Fruit fly (Drosophila melanogaster) whole organism, embryonic: ENCODE data around the gene CG10019.
A peak's percentile ranks its signal among the peaks of the same experiment; 100 is the strongest.

Experiments used
- Adf1 ChIP-seq: fragments of 200-800 bp; sonication (Bioruptor generic); IDR thresholded peaks from 2 replicates; pipeline ENCODE4 v1.3.6; 2022; ENCODE audit warnings: missing biosample characterization, missing genetic modification characterization
- CG1024 ChIP-seq: fragments of 200-800 bp; sonication (Bioruptor generic); IDR thresholded peaks from 2 replicates; pipeline ENCODE4 v1.3.6; 2022; ENCODE audit warnings: missing biosample characterization, missing genetic modification characterization
- CG11560 ChIP-seq: fragments of 200-800 bp; sonication (Bioruptor generic); IDR thresholded peaks from 3 replicates; pipeline ENCODE4 v1.3.6; 2022; ENCODE audit warnings: missing biosample characterization, missing genetic modification characterization
- CG12391 ChIP-seq: fragments of 200-800 bp; sonication (Bioruptor generic); optimal IDR thresholded peaks from 3 replicates; lab custom pipeline; 2018; ENCODE audit warnings: missing biosample characterization, mild to moderate bottlenecking, missing genetic modification characterization, moderate library complexity
- CG12744 ChIP-seq: fragments of 200-800 bp; sonication (Bioruptor generic); optimal IDR thresholded peaks from 2 replicates; lab custom pipeline; 2016; ENCODE audit warnings: missing biosample characterization, missing genetic modification characterization
- CG14667 ChIP-seq: fragments of 200-800 bp; sonication (Bioruptor generic); IDR thresholded peaks from 2 replicates; pipeline ENCODE4 v1.3.6; 2022; ENCODE audit warnings: missing biosample characterization, missing genetic modification characterization
- CG14965 ChIP-seq: fragments of 200-800 bp; sonication (Bioruptor generic); optimal IDR thresholded peaks from 2 replicates; lab custom pipeline; 2016; ENCODE audit warnings: missing biosample characterization, missing genetic modification characterization, borderline replicate concordance
- CG16779 ChIP-seq: fragments of 200-800 bp; sonication (Bioruptor generic); IDR thresholded peaks from 2 replicates; pipeline ENCODE4 v1.3.6; 2022; ENCODE audit warnings: missing biosample characterization, missing genetic modification characterization
- CG17361 ChIP-seq: fragments of 200-800 bp; sonication (Bioruptor generic); IDR thresholded peaks from 3 replicates; pipeline ENCODE4 v1.3.6; 2022; ENCODE audit warnings: missing biosample characterization, missing genetic modification characterization
- CG18599 ChIP-seq: fragments of 200-800 bp; sonication (Bioruptor generic); optimal IDR thresholded peaks from 3 replicates; lab custom pipeline; 2017; ENCODE audit warnings: missing biosample characterization, missing genetic modification characterization, mild to moderate bottlenecking, moderate library complexity, missing genetic modification reagents
- CG33557 ChIP-seq: fragments of 200-800 bp; sonication (Bioruptor generic); optimal IDR thresholded peaks from 2 replicates; lab custom pipeline; 2019; ENCODE audit warnings: missing biosample characterization, mild to moderate bottlenecking, missing genetic modification characterization, moderate library complexity
- CG34224 ChIP-seq: fragments of 200-800 bp; sonication (Bioruptor generic); IDR thresholded peaks from 3 replicates; pipeline ENCODE4 v1.3.6; 2022; ENCODE audit warnings: missing biosample characterization, missing genetic modification characterization; ENCODE audit not compliant: partially characterized antibody
- CG3847 ChIP-seq: fragments of 200-800 bp; sonication (Bioruptor generic); IDR thresholded peaks from 2 replicates; pipeline ENCODE4 v1.3.6; 2022; ENCODE audit warnings: missing biosample characterization, missing genetic modification characterization
- CG9437 ChIP-seq: fragments of 200-800 bp; sonication (Bioruptor generic); optimal IDR thresholded peaks from 2 replicates; lab custom pipeline; 2018; ENCODE audit warnings: missing biosample characterization, mild to moderate bottlenecking, missing genetic modification characterization
- CG9797 ChIP-seq: fragments of 200-800 bp; sonication (Bioruptor generic); optimal IDR thresholded peaks from 3 replicates; lab custom pipeline; 2018; ENCODE audit warnings: missing biosample characterization, mild to moderate bottlenecking, missing genetic modification characterization
- CG9876 ChIP-seq: fragments of 200-800 bp; sonication (Bioruptor generic); optimal IDR thresholded peaks from 2 replicates; lab custom pipeline; 2016; ENCODE audit warnings: missing biosample characterization, missing genetic modification characterization
- HLH54F ChIP-seq: fragments of 200-800 bp; sonication (Bioruptor generic); optimal IDR thresholded peaks from 3 replicates; lab custom pipeline; 2016; ENCODE audit warnings: missing biosample characterization, missing genetic modification characterization
- HmgD ChIP-seq: fragments of 200-800 bp; sonication (Bioruptor generic); optimal IDR thresholded peaks from 3 replicates; lab custom pipeline; 2016; ENCODE audit warnings: missing biosample characterization, missing genetic modification characterization
- Jarid2 ChIP-seq: fragments of 200-800 bp; sonication (Bioruptor generic); optimal IDR thresholded peaks from 3 replicates; lab custom pipeline; 2017; ENCODE audit warnings: mild to moderate bottlenecking, missing biosample characterization, missing genetic modification reagents, missing genetic modification characterization
- Kr ChIP-seq: fragments of 200-800 bp; sonication (Bioruptor generic); optimal IDR thresholded peaks from 2 replicates; lab custom pipeline; 2017; ENCODE audit warnings: missing biosample characterization, mild to moderate bottlenecking, missing genetic modification characterization
- Lim3 ChIP-seq: fragments of 200-800 bp; sonication (Bioruptor generic); IDR thresholded peaks from 2 replicates; pipeline ENCODE4 v1.3.6; 2022; ENCODE audit warnings: missing biosample characterization, missing genetic modification characterization
- MESR4 ChIP-seq: fragments of 200-800 bp; sonication (Bioruptor generic); optimal IDR thresholded peaks from 2 replicates; lab custom pipeline; 2018; ENCODE audit warnings: missing biosample characterization, mild to moderate bottlenecking, missing genetic modification characterization, moderate library complexity
- Mes4 ChIP-seq: fragments of 200-800 bp; sonication (Bioruptor generic); optimal IDR thresholded peaks from 2 replicates; lab custom pipeline; 2016; ENCODE audit warnings: missing biosample characterization, missing genetic modification characterization
- Nf-YC ChIP-seq: fragments of 200-800 bp; optimal IDR thresholded peaks from 3 replicates; lab custom pipeline; 2019; ENCODE audit warnings: missing biosample characterization, mild to moderate bottlenecking, missing genetic modification characterization, moderate library complexity
- PHDP ChIP-seq: fragments of 200-800 bp; sonication (Bioruptor generic); optimal IDR thresholded peaks from 3 replicates; lab custom pipeline; 2018; ENCODE audit warnings: missing biosample characterization, mild to moderate bottlenecking, missing genetic modification characterization, moderate library complexity
- Poxn ChIP-seq: fragments of 200-800 bp; sonication (Bioruptor generic); IDR thresholded peaks from 2 replicates; pipeline ENCODE4 v1.3.6; 2022; ENCODE audit warnings: missing biosample characterization, missing genetic modification characterization
- Taf1 ChIP-seq: fragments of 200-800 bp; sonication (Bioruptor generic); IDR thresholded peaks from 2 replicates; pipeline ENCODE4 v1.3.6; 2022; ENCODE audit warnings: missing biosample characterization, missing genetic modification characterization
- Trl ChIP-seq, 3 experiments: fragments of >200 bp in 2 of 3; fragments of 200-800 bp in 1 of 3; sonication (Bioruptor generic) in 1 of 3; optimal IDR thresholded peaks; 2 replicates in 1 of 3; 3 replicates in 2 of 3; lab custom pipeline; 2016 to 2017; ENCODE audit warnings: missing biosample characterization in 1 of 3, missing genetic modification characterization in 1 of 3
- Usf ChIP-seq: fragments of 200-800 bp; sonication (Bioruptor generic); optimal IDR thresholded peaks from 2 replicates; lab custom pipeline; 2017; ENCODE audit warnings: missing genotype, missing biosample characterization, missing genetic modification characterization
- Xbp1 ChIP-seq: fragments of 200-800 bp; sonication (Bioruptor generic); optimal IDR thresholded peaks from 3 replicates; lab custom pipeline; 2016; ENCODE audit warnings: missing biosample characterization, mild to moderate bottlenecking, missing genetic modification characterization
- ash1 ChIP-seq: fragments of 200-800 bp; sonication (Bioruptor generic); optimal IDR thresholded peaks from 2 replicates; lab custom pipeline; 2018; ENCODE audit warnings: missing biosample characterization, mild to moderate bottlenecking, missing genetic modification characterization
- ci ChIP-seq: fragments of 200-800 bp; sonication (Bioruptor generic); IDR thresholded peaks from 3 replicates; pipeline ENCODE4 v1.3.6; 2022; ENCODE audit warnings: missing biosample characterization, missing genetic modification characterization
- esg ChIP-seq: fragments of 200-800 bp; sonication (Bioruptor generic); conservative IDR thresholded peaks from 2 replicates; pipeline ENCODE4 v1.3.6; 2022; ENCODE audit warnings: missing biosample characterization, missing genetic modification characterization
- fd96Cb ChIP-seq: fragments of 200-800 bp; sonication (Bioruptor generic); optimal IDR thresholded peaks from 2 replicates; lab custom pipeline; 2018; ENCODE audit warnings: missing biosample characterization, mild to moderate bottlenecking, missing genetic modification characterization, moderate library complexity
- fu2 ChIP-seq: fragments of 200-800 bp; sonication (Bioruptor generic); optimal IDR thresholded peaks from 2 replicates; lab custom pipeline; 2016; ENCODE audit warnings: missing biosample characterization, missing genetic modification characterization
- ind ChIP-seq: fragments of 200-800 bp; sonication (Bioruptor generic); optimal IDR thresholded peaks from 3 replicates; lab custom pipeline; 2016; ENCODE audit warnings: missing biosample characterization, missing genetic modification characterization
- lbe ChIP-seq: fragments of 200-800 bp; sonication (Bioruptor generic); optimal IDR thresholded peaks from 2 replicates; lab custom pipeline; 2016; ENCODE audit warnings: missing biosample characterization, mild to moderate bottlenecking, missing genetic modification characterization
- lilli ChIP-seq: fragments of 200-800 bp; sonication (Bioruptor generic); optimal IDR thresholded peaks from 3 replicates; lab custom pipeline; 2016; ENCODE audit warnings: missing biosample characterization, missing genetic modification characterization
- luna ChIP-seq: fragments of 200-800 bp; sonication (Bioruptor generic); optimal IDR thresholded peaks from 2 replicates; lab custom pipeline; 2016; ENCODE audit warnings: missing biosample characterization, missing genetic modification characterization
- pan ChIP-seq, 4 experiments: fragments of >200 bp in 3 of 4; fragments of 200-800 bp in 1 of 4; sonication (Bioruptor generic) in 1 of 4; optimal IDR thresholded peaks in 3 of 4; IDR thresholded peaks in 1 of 4; 2 replicates each; pipeline versions ENCODE4 v1.3.6 to Lab custom; 2017 to 2022; ENCODE audit warnings: missing biosample characterization in 2 of 4, missing genetic modification characterization in 2 of 4, mixed read lengths in 1 of 4
- pb ChIP-seq: fragments of 200-800 bp; sonication (Bioruptor generic); optimal IDR thresholded peaks from 3 replicates; lab custom pipeline; 2016; ENCODE audit warnings: missing biosample characterization, missing genetic modification characterization
- prd ChIP-seq, 3 experiments: fragments of >200 bp in 2 of 3; fragments of 200-800 bp in 1 of 3; sonication (Bioruptor generic) in 1 of 3; optimal IDR thresholded peaks in 2 of 3; IDR thresholded peaks in 1 of 3; 2 replicates in 2 of 3; 3 replicates in 1 of 3; pipeline versions ENCODE4 v1.3.6 to Lab custom; 2017 to 2022; ENCODE audit warnings: missing biosample characterization in 1 of 3, missing genetic modification characterization in 1 of 3
- sens ChIP-seq: fragments of 200-800 bp; sonication (Bioruptor generic); peaks from one replicate; lab custom pipeline; 2016; ENCODE audit warnings: missing biosample characterization, missing genetic modification characterization
- seq ChIP-seq: fragments of 200-800 bp; sonication (Bioruptor generic); IDR thresholded peaks from 2 replicates; pipeline ENCODE4 v1.3.6; 2022; ENCODE audit warnings: missing biosample characterization, missing genetic modification characterization
- sisA ChIP-seq: fragments of 200-800 bp; sonication (Bioruptor generic); IDR thresholded peaks from 2 replicates; pipeline ENCODE4 v1.3.6; 2022; ENCODE audit warnings: missing biosample characterization, missing genetic modification characterization
- ttk ChIP-seq: fragments of 200-800 bp; sonication (Bioruptor generic); IDR thresholded peaks from 2 replicates; pipeline ENCODE4 v2.1.2; 2022; ENCODE audit warnings: missing biosample characterization, missing genetic modification characterization
- zen2 ChIP-seq: fragments of 200-800 bp; sonication (Bioruptor generic); IDR thresholded peaks from 3 replicates; pipeline ENCODE4 v1.3.6; 2022; ENCODE audit warnings: missing biosample characterization, missing genetic modification characterization; ENCODE audit not compliant: partially characterized antibody
- zf30C ChIP-seq: fragments of 200-800 bp; sonication (Bioruptor generic); optimal IDR thresholded peaks from 3 replicates; lab custom pipeline; 2018; ENCODE audit warnings: missing biosample characterization, mild to moderate bottlenecking, missing genetic modification characterization
- zfh1 ChIP-seq: fragments of 200-800 bp; sonication (Bioruptor generic); IDR thresholded peaks from 3 replicates; pipeline ENCODE4 v1.3.6; 2022; ENCODE audit warnings: missing biosample characterization, missing genetic modification characterization

The CG10019 gene

DNA sequence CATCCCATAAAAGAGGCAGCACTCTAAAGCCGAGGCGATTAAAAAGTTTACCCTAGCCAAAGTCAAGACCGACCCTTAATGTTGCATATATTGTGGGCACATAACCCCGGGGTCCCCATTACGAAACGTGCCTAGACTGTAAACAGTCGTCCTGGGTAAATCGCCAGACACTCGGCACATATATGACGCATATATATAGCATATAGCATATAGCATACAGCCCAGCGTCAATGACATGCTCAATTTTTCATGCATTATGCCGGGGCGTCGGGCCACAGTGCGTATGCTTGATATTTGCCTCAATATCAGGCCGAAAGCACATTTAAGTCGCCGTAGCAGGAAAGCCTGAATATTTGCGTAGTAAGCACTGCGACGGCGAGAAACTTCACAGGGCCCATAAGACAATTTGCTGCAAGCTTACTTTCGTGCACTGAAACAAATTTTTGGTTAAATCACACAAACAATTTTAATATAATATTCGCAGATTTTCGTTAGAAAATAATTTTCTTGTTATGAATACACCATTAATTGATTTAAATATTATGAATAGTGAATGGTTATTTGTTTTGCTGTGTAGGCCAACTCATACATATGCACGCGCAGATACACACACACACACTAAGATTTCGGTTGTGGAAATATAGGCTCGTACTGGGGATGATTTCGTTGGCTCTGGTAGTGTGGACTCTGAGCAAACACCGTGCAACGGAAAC is 24.7 kb downstream of the CG10019 start (continued):
- no peak for TF ChIP-seq CG16779 (GFP tag; lab: Robert Waterston, UW)
- TF ChIP-seq CG9797 (GFP tag; lab: Kevin White, UChicago), result no peak
- peak; percentile 10 for TF ChIP-seq Xbp1 (GFP tag; lab: Kevin White, UChicago)
- TF ChIP-seq HLH54F, result peak; percentile 2
- TF ChIP-seq Jarid2 (GFP tag; lab: Kevin White, UChicago), result no peak
- TF ChIP-seq CG12744 (GFP tag; lab: Kevin White, UChicago), result no peak
- no peak for TF ChIP-seq Lim3 (GFP tag; lab: Robert Waterston, UW)
- no peak for TF ChIP-seq CG11560 (tag; lab: Robert Waterston, UW)
- TF ChIP-seq luna (GFP tag; lab: Kevin White, UChicago), result no peak
- TF ChIP-seq ci, result peak; percentile 38; the same call in 1 of the 3 replicates
- no peak for TF ChIP-seq lilli
- no peak for TF ChIP-seq Taf1 (GFP tag; lab: Robert Waterston, UW)
- no peak for TF ChIP-seq fu2
- no peak for TF ChIP-seq zfh1 (GFP tag; lab: Robert Waterston, UW)
- TF ChIP-seq CG3847 (GFP tag; lab: Robert Waterston, UW), result peak; percentile 28; the same call in 1 of the 2 replicates
- no peak for TF ChIP-seq seq
- no peak for TF ChIP-seq HmgD (GFP tag; lab: Kevin White, UChicago)
- no peak for TF ChIP-seq zf30C (GFP tag; lab: Kevin White, UChicago)
- peak; percentile 81 for TF ChIP-seq CG18599
- no peak for TF ChIP-seq Mes4
- no peak for TF ChIP-seq zen2 (GFP tag; lab: Robert Waterston, UW)
- no peak for TF ChIP-seq CG1024
- TF ChIP-seq Poxn (GFP tag; lab: Robert Waterston, UW), result no peak
- TF ChIP-seq sisA, result peak; percentile 21; the same call in 1 of the 2 replicates
- TF ChIP-seq ind, result peak; percentile 19
- TF ChIP-seq Trl (optimal IDR thresholded peaks at IDR 0.05; lab: Kevin White, UChicago), result no peak
- no peak for TF ChIP-seq Trl (GFP tag; optimal IDR thresholded peaks at IDR 0.05; lab: Kevin White, UChicago)
- TF ChIP-seq Kr (GFP tag; lab: Kevin White, UChicago), result no peak
- peak; percentile 40; the same call in 1 of the 2 replicates for TF ChIP-seq Adf1 (GFP tag; lab: Robert Waterston, UW)
- TF ChIP-seq ttk, result no peak
- TF ChIP-seq prd (optimal IDR thresholded peaks at IDR 0.05; lab: Kevin White, UChicago), result no peak
- TF ChIP-seq prd (GFP tag; IDR thresholded peaks at IDR 0.05; lab: Robert Waterston, UW), result 0 out of 3 replicates have a peak, but pooled peaks have one; percentile 32
- TF ChIP-seq CG14667 (GFP tag; lab: Robert Waterston, UW), result no peak
- no peak for TF ChIP-seq Nf-YC (tag; lab: Kevin White, UChicago)
- TF ChIP-seq fd96Cb (tag; lab: Kevin White, UChicago), result no peak
- peak; percentile 32 for TF ChIP-seq sens (GFP tag; lab: Kevin White, UChicago)
- TF ChIP-seq PHDP (tag; lab: Kevin White, UChicago), result no peak
- no peak for TF ChIP-seq CG9876 (GFP tag; lab: Kevin White, UChicago)
- TF ChIP-seq pan (optimal IDR thresholded peaks at IDR 0.05; lab: Kevin White, UChicago), result no peak
- TF ChIP-seq pan (GFP tag; optimal IDR thresholded peaks at IDR 0.05 in 1 of 2, IDR thresholded peaks at IDR 0.05 in 1 of 2), result peak in 1 of 2 experiments; percentile 27
- TF ChIP-seq CG14965 (GFP tag; lab: Kevin White, UChicago), result no peak
- no peak for TF ChIP-seq pb (GFP tag; lab: Kevin White, UChicago)
- TF ChIP-seq MESR4, result no peak
- no peak for TF ChIP-seq CG34224 (GFP tag; lab: Robert Waterston, UW)
- no peak for TF ChIP-seq CG9437
- TF ChIP-seq esg (GFP tag; lab: Robert Waterston, UW), result no peak
- no peak for TF ChIP-seq lbe
- no peak for TF ChIP-seq CG17361 (GFP tag; lab: Robert Waterston, UW)
- no peak for TF ChIP-seq ash1 (GFP tag; lab: Kevin White, UChicago)
- TF ChIP-seq CG12391, result peak; percentile 31
- TF ChIP-seq CG33557 (GFP tag; lab: Kevin White, UChicago), result no peak
- no peak for TF ChIP-seq Usf
